Worm (Caenorhabditis elegans) whole organism, L2 larva: ENCODE data around the gene rhgf-1.

Experiments used
- Y55F3AM.14 ChIP-seq: fragments of 200-800 bp; sonication (Bioruptor generic); optimal IDR thresholded peaks from 2 replicates; lab custom pipeline; 2018; ENCODE audit warnings: mild to moderate bottlenecking, missing genetic modification characterization, missing compliant biosample characterization
- alr-1 ChIP-seq: fragments of 150-350 bp; optimal IDR thresholded peaks from 2 replicates; lab custom pipeline; 2014; ENCODE audit warnings: missing biosample characterization, missing genetic modification characterization
- aly-2 ChIP-seq: fragments of 150-350 bp; optimal IDR thresholded peaks from 2 replicates; lab custom pipeline; 2014; ENCODE audit warnings: missing biosample characterization, missing genetic modification characterization
- blmp-1 ChIP-seq: sonication (generic microtip); optimal IDR thresholded peaks from 2 replicates; lab custom pipeline; 2017; ENCODE audit warnings: missing genetic modification characterization, mild to moderate bottlenecking, missing compliant biosample characterization, antibody characterized with exemption, moderate library complexity; ENCODE audit not compliant: insufficient read depth
- ceh-16 ChIP-seq: fragments of 150-350 bp; optimal IDR thresholded peaks from 2 replicates; lab custom pipeline; 2014; ENCODE audit warnings: missing biosample characterization, missing genetic modification characterization
- ceh-82 ChIP-seq: fragments of 150-350 bp; optimal IDR thresholded peaks from 2 replicates; lab custom pipeline; 2014; ENCODE audit warnings: missing biosample characterization, missing genetic modification characterization
- crh-2 ChIP-seq: sonication (generic microtip); optimal IDR thresholded peaks from 2 replicates; lab custom pipeline; 2017; ENCODE audit warnings: missing biosample characterization, missing genetic modification characterization
- dmd-4 ChIP-seq: sonication (generic microtip); optimal IDR thresholded peaks from 2 replicates; lab custom pipeline; 2017; ENCODE audit warnings: missing biosample characterization, missing genetic modification characterization
- elt-1 ChIP-seq: fragments of 150-350 bp; optimal IDR thresholded peaks from 2 replicates; lab custom pipeline; 2014; ENCODE audit warnings: missing biosample characterization, missing genetic modification characterization
- fos-1 ChIP-seq: fragments of 150-350 bp; optimal IDR thresholded peaks from 2 replicates; lab custom pipeline; 2014; ENCODE audit warnings: missing biosample characterization, missing genetic modification characterization
- lin-11 ChIP-seq: fragments of 150-350 bp; sonication (generic microtip); optimal IDR thresholded peaks from 2 replicates; lab custom pipeline; 2014; ENCODE audit warnings: missing biosample characterization, missing genetic modification characterization, inconsistent platforms, mixed read lengths
- lin-39 ChIP-seq: fragments of 150-350 bp; optimal IDR thresholded peaks from 2 replicates; lab custom pipeline; 2014; ENCODE audit warnings: missing biosample characterization, missing genetic modification reagents, missing genetic modification characterization
- mab-5 ChIP-seq: fragments of 150-350 bp; optimal IDR thresholded peaks from 2 replicates; lab custom pipeline; 2014; ENCODE audit warnings: missing biosample characterization, missing genetic modification characterization
- mbf-1 ChIP-seq: sonication (generic microtip); optimal IDR thresholded peaks from 2 replicates; lab custom pipeline; 2017; ENCODE audit warnings: missing biosample characterization, missing genetic modification characterization
- mdl-1 ChIP-seq, 2 experiments: fragments of 150-350 bp in 1 of 2; sonication (generic microtip) in 1 of 2; optimal IDR thresholded peaks; 2 replicates each; lab custom pipeline; 2017; ENCODE audit warnings: missing biosample characterization in 2 of 2, missing genetic modification characterization in 2 of 2
- nhr-10 ChIP-seq: sonication (generic microtip); optimal IDR thresholded peaks from 2 replicates; lab custom pipeline; 2017; ENCODE audit warnings: missing biosample characterization, missing genetic modification characterization
- nhr-129 ChIP-seq: fragments of 150-350 bp; optimal IDR thresholded peaks from 2 replicates; lab custom pipeline; 2014; ENCODE audit warnings: missing biosample characterization, missing genetic modification characterization
- nhr-21 ChIP-seq: fragments of 150-350 bp; optimal IDR thresholded peaks from 2 replicates; lab custom pipeline; 2014; ENCODE audit warnings: missing biosample characterization, missing genetic modification characterization
- nhr-23 ChIP-seq: fragments of 150-350 bp; optimal IDR thresholded peaks from 2 replicates; lab custom pipeline; 2014; ENCODE audit warnings: missing biosample characterization, missing genetic modification reagents, missing genetic modification characterization
- nhr-237 ChIP-seq: fragments of 150-350 bp; optimal IDR thresholded peaks from 2 replicates; lab custom pipeline; 2014; ENCODE audit warnings: missing biosample characterization, missing genetic modification characterization
- nhr-25 ChIP-seq: fragments of 150-350 bp; sonication (generic microtip); optimal IDR thresholded peaks from 3 replicates; lab custom pipeline; 2014; ENCODE audit warnings: missing biosample characterization, missing genetic modification characterization
- nhr-77 ChIP-seq: fragments of 150-350 bp; optimal IDR thresholded peaks from 2 replicates; lab custom pipeline; 2014; ENCODE audit warnings: missing biosample characterization, missing genetic modification characterization
- peb-1 ChIP-seq: fragments of 150-350 bp; optimal IDR thresholded peaks from 2 replicates; lab custom pipeline; 2014; ENCODE audit warnings: missing biosample characterization, missing genetic modification characterization
- skn-1 ChIP-seq: sonication (generic microtip); optimal IDR thresholded peaks from 2 replicates; lab custom pipeline; 2017; ENCODE audit warnings: missing biosample characterization, missing genetic modification characterization
- sma-3 ChIP-seq: sonication (generic microtip); optimal IDR thresholded peaks from 2 replicates; lab custom pipeline; 2016; ENCODE audit warnings: missing genetic modification reagents, missing genetic modification characterization, missing compliant biosample characterization
- sma-9 ChIP-seq, 2 experiments: fragments of 150-350 bp in 1 of 2; sonication (generic microtip) in 1 of 2; optimal IDR thresholded peaks; 2 replicates each; lab custom pipeline; 2014 to 2016; ENCODE audit warnings: missing genetic modification characterization in 2 of 2, mild to moderate bottlenecking in 1 of 2, missing biosample characterization in 1 of 2, missing compliant biosample characterization in 1 of 2, missing genetic modification reagents in 1 of 2, moderate library complexity in 1 of 2
- snpc-4 ChIP-seq: fragments of 150-350 bp; optimal IDR thresholded peaks from 2 replicates; lab custom pipeline; 2014; ENCODE audit warnings: missing biosample characterization, missing genetic modification characterization
- unc-39 ChIP-seq: fragments of 150-350 bp; optimal IDR thresholded peaks from 2 replicates; lab custom pipeline; 2014; ENCODE audit warnings: missing biosample characterization, missing genetic modification characterization
- unc-55 ChIP-seq: fragments of 150-350 bp; sonication (generic microtip); optimal IDR thresholded peaks from 3 replicates; lab custom pipeline; 2014; ENCODE audit warnings: missing biosample characterization, missing genetic modification reagents, missing genetic modification characterization
- zag-1 ChIP-seq: fragments of 150-350 bp; optimal IDR thresholded peaks from 2 replicates; lab custom pipeline; 2014; ENCODE audit warnings: missing biosample characterization, missing genetic modification characterization
- ztf-11 ChIP-seq: sonication (generic microtip); optimal IDR thresholded peaks from 2 replicates; lab custom pipeline; 2017; ENCODE audit warnings: missing biosample characterization, missing genetic modification characterization

Gene rhgf-1

DNA sequence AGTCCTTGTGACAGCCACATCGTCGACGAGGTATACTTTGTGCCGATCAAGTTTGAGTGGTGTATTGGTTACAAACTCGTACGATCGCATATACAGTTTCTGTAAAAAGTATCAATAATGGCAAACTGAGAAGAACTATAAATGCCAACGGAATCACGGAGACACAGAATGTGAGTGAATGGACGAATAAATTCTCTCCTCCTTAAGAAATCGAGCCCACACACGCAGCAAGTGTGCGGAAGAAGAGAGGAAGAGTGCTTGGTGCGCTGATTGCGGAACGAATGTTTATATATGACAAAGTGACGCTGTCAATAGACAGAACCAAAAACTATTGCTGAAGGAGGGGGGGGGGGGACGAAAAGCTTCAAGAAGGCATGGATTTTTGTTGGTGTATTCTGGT, at the start of gene rhgf-1:
Gene rhgf-1, minus strand, starts transcription at position 101 of the 400 bp plus-strand sequence.
- TF ChIP-seq peb-1 (tag; lab: Kevin White, UChicago) (no peak), alr-1 (tag; lab: Kevin White, UChicago) (no peak)

DNA sequence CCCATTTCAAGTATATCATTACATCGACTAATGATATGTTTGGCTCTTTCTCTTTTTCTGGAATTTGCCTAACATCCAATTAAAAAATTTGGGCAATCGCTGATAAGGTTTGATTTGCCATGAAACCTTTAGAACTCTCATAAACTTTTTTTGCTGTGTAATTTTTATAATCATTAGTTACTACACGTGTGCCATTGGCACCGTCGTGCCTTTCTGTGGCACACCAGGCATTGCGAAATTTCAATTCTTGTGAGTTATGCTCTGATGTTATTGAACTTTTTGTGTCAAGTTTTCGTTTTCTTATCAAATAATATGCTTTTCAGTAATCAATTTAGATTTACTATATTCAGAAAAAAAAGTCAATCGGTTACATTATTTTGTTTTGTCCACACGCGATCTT, 49.3 kb upstream of the rhgf-1 start:
- peak; percentile 68 for TF ChIP-seq sma-9 (GFP tag; optimal IDR thresholded peaks at IDR 0.05; lab: Kevin White, UChicago)
- no peak for TF ChIP-seq sma-9 (tag; optimal IDR thresholded peaks at IDR 0.05; lab: Kevin White, UChicago)
- peak; percentile 43 for TF ChIP-seq fos-1 (tag; lab: Kevin White, UChicago)
- TF ChIP-seq mab-5 (tag; lab: Kevin White, UChicago) = no peak
- TF ChIP-seq snpc-4 = no peak

- TF ChIP-seq Y55F3AM.14 (no peak), sma-9 (GFP tag; optimal IDR thresholded peaks at IDR 0.05; lab: Kevin White, UChicago) (no peak), sma-9 (tag; optimal IDR thresholded peaks at IDR 0.05; lab: Kevin White, UChicago) (no peak), ceh-82 (tag; lab: Kevin White, UChicago) (no peak), nhr-237 (tag; lab: Kevin White, UChicago) (no peak), peb-1 (tag; lab: Kevin White, UChicago) (no peak), mbf-1 (no peak), nhr-21 (no peak)
- TF ChIP-seq, all 48 proteins: peak for 0
Observed at ce11 chrX:10758453-10758852, 46.8 kb upstream of the rhgf-1 start.

ce11 chrX:10757608-10758007, 45.9 kb upstream of the rhgf-1 start, which contains the start of gene R07A4.4:
Gene R07A4.4 (minus strand): TSS chrX:10757708.
- TF ChIP-seq zag-1 (tag; lab: Kevin White, UChicago) (no peak), dmd-4 (no peak), nhr-21 (no peak), lin-39 (tag; lab: Kevin White, UChicago) (no peak), nhr-10 (tag; lab: Kevin White, UChicago) (no peak), unc-55 (GFP tag; lab: Kevin White, UChicago) (no peak), nhr-77 (tag; lab: Kevin White, UChicago) (no peak), blmp-1 (tag; lab: Kevin White, UChicago) (no peak), fos-1 (tag; lab: Kevin White, UChicago) (no peak), ceh-16 (tag; lab: Kevin White, UChicago) (no peak)

ce11 chrX:10756185-10756584, 44.5 kb upstream of the rhgf-1 start:
- TF ChIP-seq nhr-129 (tag; lab: Kevin White, UChicago) = peak; percentile 73
- no peak for TF ChIP-seq skn-1 (tag; lab: Kevin White, UChicago)
- peak; percentile 21 for TF ChIP-seq sma-3 (GFP tag; lab: Kevin White, UChicago)
- TF ChIP-seq unc-39 (tag; lab: Kevin White, UChicago) = no peak
- peak; percentile 55 for TF ChIP-seq nhr-21
- peak; percentile 66 for TF ChIP-seq lin-11 (tag; lab: Kevin White, UChicago)
- TF ChIP-seq, all 48 proteins: peak for 4

DNA sequence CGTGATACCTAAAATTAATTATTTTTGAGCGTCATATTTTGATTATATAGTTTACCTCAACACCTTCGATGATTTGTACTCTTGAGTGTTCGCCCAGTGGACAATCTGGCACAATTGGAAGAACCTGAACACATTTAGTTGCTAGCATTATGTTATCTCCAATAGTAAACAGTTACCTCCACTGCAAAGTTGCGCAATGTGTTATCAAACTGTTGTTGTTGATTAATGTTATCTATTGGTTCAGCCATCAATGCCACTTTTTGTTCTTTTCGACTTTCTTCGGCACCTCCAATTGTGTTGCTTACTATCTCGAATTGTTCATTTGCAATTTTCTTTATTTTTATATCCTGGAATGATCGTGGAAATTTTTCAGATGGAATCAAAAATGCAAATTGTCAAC, 42.9 kb upstream of the rhgf-1 start:
- no peak for TF ChIP-seq mdl-1 (tag; optimal IDR thresholded peaks at IDR 0.05; lab: Kevin White, UChicago)
- TF ChIP-seq zag-1 (tag; lab: Kevin White, UChicago) = no peak
- no peak for TF ChIP-seq skn-1 (tag; lab: Kevin White, UChicago)
- no peak for TF ChIP-seq aly-2 (tag; lab: Kevin White, UChicago)
- no peak for TF ChIP-seq crh-2 (tag; lab: Kevin White, UChicago)
- no peak for TF ChIP-seq sma-3 (GFP tag; lab: Kevin White, UChicago)
- no peak for TF ChIP-seq nhr-23 (tag; lab: Kevin White, UChicago)
- no peak for TF ChIP-seq elt-1 (tag; lab: Kevin White, UChicago)
- TF ChIP-seq, all 48 proteins: peak for 0

DNA sequence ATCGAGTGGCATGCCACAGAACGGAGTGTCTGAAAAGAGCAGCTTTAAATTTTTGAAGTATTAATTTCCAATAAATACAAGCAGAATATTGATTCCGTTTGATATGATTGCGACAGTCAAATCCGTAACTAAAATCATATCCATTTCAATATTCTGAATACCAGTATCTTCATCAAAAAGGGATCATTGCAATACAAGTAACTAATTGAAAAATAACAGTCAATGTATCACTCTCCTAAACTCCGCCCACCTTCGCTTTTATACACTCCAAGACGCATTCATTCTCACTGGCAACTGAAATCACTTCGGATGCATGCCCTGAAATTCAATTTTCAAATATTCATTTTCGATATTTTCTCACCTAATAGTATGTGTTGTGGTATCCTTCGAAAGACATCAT, 41.7 kb upstream of the rhgf-1 start, which contains the start of gene R07A4.3:
Gene R07A4.3, plus strand, starts transcription at position 301 of the 400 bp plus-strand sequence.
- TF ChIP-seq zag-1 (tag; lab: Kevin White, UChicago) (no peak), mdl-1 (tag; optimal IDR thresholded peaks at IDR 0.05; lab: Kevin White, UChicago) (no peak), alr-1 (tag; lab: Kevin White, UChicago) (no peak), nhr-23 (tag; lab: Kevin White, UChicago) (no peak), snpc-4 (no peak), nhr-25 (no peak), nhr-237 (tag; lab: Kevin White, UChicago) (no peak), ztf-11 (tag; lab: Kevin White, UChicago) (no peak), skn-1 (tag; lab: Kevin White, UChicago) (no peak)
